Fruit fly (Drosophila melanogaster) whole organism: ENCODE results near the gene Eip75B.

ENCODE experiments used
- Dll ChIP-seq: fragments of >200 bp; optimal IDR thresholded peaks from 2 replicates; lab custom pipeline; 2017
- psq ChIP-seq: fragments of >200 bp; optimal IDR thresholded peaks from 2 replicates; lab custom pipeline; 2017

dm6 chr3L:17950132-17950815 lies 114.2 kb downstream of the Eip75B start:
- TF ChIP-seq psq: no peak
- no peak for TF ChIP-seq Dll (lab: Kevin White, UChicago)
